Worm (Caenorhabditis elegans): ENCODE results near the gene K02F6.3.
"Not testable (repeated sequence)": the region's sequence is repeated elsewhere in the genome, so short reads cannot be mapped to it uniquely, and the experiment has no call there.

K02F6.3 gene

DNA sequence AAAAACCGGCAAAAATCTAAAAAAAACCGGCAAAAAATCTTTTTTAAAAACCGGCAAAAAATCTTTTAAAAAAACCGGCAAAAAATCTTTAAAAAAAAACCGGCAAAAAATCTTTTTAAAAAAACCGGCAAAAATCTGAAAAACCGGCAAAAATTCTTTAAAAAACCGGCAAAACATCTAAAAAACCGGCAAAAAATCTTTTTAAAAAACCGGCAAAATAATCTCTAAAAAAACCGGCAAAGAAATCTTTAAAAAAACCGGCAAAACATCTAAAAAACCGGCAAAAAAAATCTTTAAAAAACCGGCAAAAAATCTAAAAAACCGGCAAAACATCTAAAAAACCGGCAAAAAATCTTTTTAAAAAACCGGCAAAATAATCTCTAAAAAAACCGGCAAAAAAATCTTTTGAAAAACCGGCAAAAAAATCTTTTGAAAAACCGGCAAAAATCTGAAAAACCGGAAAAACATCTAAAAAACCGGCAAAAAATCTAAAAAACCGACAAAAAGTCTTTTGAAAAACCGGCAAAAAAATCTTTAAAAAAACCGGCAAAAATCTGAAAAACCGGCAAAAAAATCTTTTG lies 24.4 kb downstream of the K02F6.3 start:
- TF ChIP-seq nhr-12 (tag; optimal IDR thresholded peaks at IDR 0.05), result peak; percentile 32
- peak; percentile 34 for TF ChIP-seq nhr-67 (tag; optimal IDR thresholded peaks at IDR 0.05)
- peak; percentile 14 for TF ChIP-seq nhr-28 (tag; optimal IDR thresholded peaks at IDR 0.05)
- TF ChIP-seq mdl-1 (tag; optimal IDR thresholded peaks at IDR 0.05), result peak; percentile 8

- TF ChIP-seq lsy-12 (tag; optimal IDR thresholded peaks at IDR 0.05) (no peak), R02D3.7 (tag; optimal IDR thresholded peaks at IDR 0.05) (no peak), fkh-2 (tag; optimal IDR thresholded peaks at IDR 0.05) (no peak), ztf-4 (tag; optimal IDR thresholded peaks at IDR 0.05) (no peak), jun-1 (tag; optimal IDR thresholded peaks at IDR 0.05) (no peak), ceh-82 (tag; optimal IDR thresholded peaks at IDR 0.05) (no peak), nhr-237 (tag; optimal IDR thresholded peaks at IDR 0.05) (no peak), nhr-25 (tag; optimal IDR thresholded peaks at IDR 0.05) (no peak), lin-39 (tag; optimal IDR thresholded peaks at IDR 0.05) (no peak), elt-1 (tag; optimal IDR thresholded peaks at IDR 0.05) (no peak), eor-1 (tag; optimal IDR thresholded peaks at IDR 0.05) (no peak), elt-3 (tag; optimal IDR thresholded peaks at IDR 0.05) (no peak)
Observed at ce11 chrII:2578216-2578615, 32.2 kb downstream of the K02F6.3 start.

ce11 chrII:2583044-2583443 lies 37.0 kb downstream of the K02F6.3 start, which contains the start of gene sri-74:
TSS of gene sri-74 (minus strand) at chrII:2583144.
- TF ChIP-seq ceh-9 (tag; optimal IDR thresholded peaks at IDR 0.05) (no peak), elt-1 (tag; optimal IDR thresholded peaks at IDR 0.05) (no peak), skn-1 (tag; optimal IDR thresholded peaks at IDR 0.05) (no peak), nhr-12 (tag; optimal IDR thresholded peaks at IDR 0.05) (no peak)

DNA sequence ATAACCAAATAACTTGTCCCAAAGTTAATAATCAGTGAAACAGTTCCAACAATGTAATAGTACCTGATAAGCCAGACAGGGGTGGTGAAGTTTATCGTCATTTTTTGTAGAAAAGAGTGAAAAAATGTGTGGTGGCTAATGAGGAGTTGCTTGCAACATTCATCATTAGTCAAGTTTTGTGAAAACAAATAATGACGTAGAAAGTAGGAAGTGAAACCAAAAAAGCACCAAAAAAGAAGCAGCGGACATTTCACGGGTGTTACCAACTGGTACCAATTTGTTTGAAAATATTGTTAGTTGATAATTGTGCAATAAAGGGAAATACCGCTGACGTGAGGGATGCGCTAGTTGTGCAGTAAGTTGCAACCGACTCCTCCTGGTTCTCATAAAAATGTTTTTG lies 39.5 kb downstream of the K02F6.3 start, which contains the start of gene sri-36:
Gene sri-36, minus strand, starts transcription at position 101 of the 400 bp plus-strand sequence.
- TF ChIP-seq elt-2 (tag; optimal IDR thresholded peaks at IDR 0.05) (peak; percentile 13), nhr-237 (tag; optimal IDR thresholded peaks at IDR 0.05) (no peak)

DNA sequence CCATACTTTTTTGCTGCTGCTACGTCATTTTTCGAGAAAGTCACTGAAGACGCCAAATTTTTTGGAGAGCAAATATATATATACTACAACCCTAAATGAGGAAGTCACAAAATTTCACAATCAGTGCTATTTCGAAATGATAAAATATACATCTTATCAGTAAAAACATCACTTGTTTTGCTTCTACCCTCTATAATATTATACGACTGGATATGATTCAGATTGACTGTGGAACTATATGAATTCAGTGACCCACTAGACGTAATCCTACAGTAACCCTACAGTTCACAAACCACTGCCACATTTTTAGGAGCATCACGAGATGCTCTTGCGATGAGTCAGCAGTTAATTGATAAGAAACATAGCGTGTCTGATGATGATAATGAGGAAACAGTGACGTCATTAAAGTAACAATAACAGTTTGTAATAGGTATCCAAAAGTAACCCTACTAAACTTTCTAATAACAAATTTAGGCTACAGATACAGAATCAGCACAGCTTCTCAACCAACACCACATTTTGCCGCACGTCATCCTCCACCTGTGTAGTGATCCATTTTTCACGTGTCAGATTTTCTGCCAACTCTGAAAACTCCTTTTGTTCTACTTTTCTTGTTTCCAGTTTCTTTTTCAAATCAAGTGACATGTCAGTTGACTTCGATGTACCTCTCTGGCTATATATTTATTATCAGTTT lies 41.0 kb downstream of the K02F6.3 start, which contains the start of the genes F33H12.7 and sri-39:
Gene F33H12.7, minus strand, starts transcription at position 51 of the 694 bp plus-strand sequence.
Gene sri-39, plus strand, starts transcription at position 644 of the 694 bp plus-strand sequence.
- TF ChIP-seq fkh-10 (GFP tag; optimal IDR thresholded peaks at IDR 0.05) (no peak), elt-2 (tag; optimal IDR thresholded peaks at IDR 0.05) (peak; percentile 96), lin-39 (tag; optimal IDR thresholded peaks at IDR 0.05) (no peak), pqm-1 (tag; optimal IDR thresholded peaks at IDR 0.05) (peak; percentile 91), fos-1 (tag; optimal IDR thresholded peaks at IDR 0.05) (peak; percentile 44)

ce11 chrII:2600176-2600575 lies 54.2 kb downstream of the K02F6.3 start, which contains the start of gene F33H12.1:
TSS of gene F33H12.1 (plus strand) at chrII:2600476.
- not testable (repeated sequence) for TF ChIP-seq eor-1 (tag; optimal IDR thresholded peaks at IDR 0.05); nfya-1 (tag; optimal IDR thresholded peaks at IDR 0.05; ENCODE audit: insufficient read depth); unc-62 (GFP tag; optimal IDR thresholded peaks at IDR 0.05)

DNA sequence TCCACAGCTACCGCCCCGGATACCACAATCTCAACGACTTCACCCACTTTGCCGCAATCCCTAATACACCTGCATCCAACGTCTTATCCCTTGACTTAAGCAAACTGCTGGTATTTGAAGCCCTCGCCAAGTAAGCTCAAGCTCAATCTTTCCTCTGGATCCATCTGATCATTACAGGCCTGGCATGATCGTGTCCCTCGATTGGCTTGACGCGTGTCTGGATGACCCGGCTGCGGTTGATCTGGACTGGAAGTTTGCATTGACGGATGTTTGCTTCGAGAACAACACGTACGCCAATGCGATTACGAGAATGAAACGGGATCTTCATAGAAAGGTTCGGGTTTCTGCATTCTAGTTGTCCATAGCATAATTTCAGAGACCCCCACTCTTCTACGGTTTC lies 54.9 kb downstream of the K02F6.3 start:
- TF ChIP-seq nhr-12 (tag; optimal IDR thresholded peaks at IDR 0.05), result no peak
- TF ChIP-seq sea-2 (GFP tag; optimal IDR thresholded peaks at IDR 0.05), result no peak
- no peak for TF ChIP-seq ZK546.5 (tag; optimal IDR thresholded peaks at IDR 0.05)
- TF ChIP-seq daf-12 (tag; optimal IDR thresholded peaks at IDR 0.05), result no peak
- no peak for TF ChIP-seq ztf-11 (tag; optimal IDR thresholded peaks at IDR 0.05)
- TF ChIP-seq jun-1 (tag; optimal IDR thresholded peaks at IDR 0.05), result no peak
- TF ChIP-seq mdl-1 (tag; optimal IDR thresholded peaks at IDR 0.05), result no peak
- no peak for TF ChIP-seq eor-1 (tag; optimal IDR thresholded peaks at IDR 0.05)

Data from whole organism, L3 larva.